Fruit fly (Drosophila melanogaster) whole organism, adult: ENCODE measurements around the gene CG14742.

ENCODE experiments used
- CG12768 ChIP-seq: fragments of 200-800 bp; sonication (Bioruptor generic); optimal IDR thresholded peaks from 2 replicates; lab custom pipeline; 2017; ENCODE audit warnings: missing biosample characterization, missing genetic modification characterization, mild to moderate bottlenecking, moderate library complexity, missing genetic modification reagents
- CG14711 ChIP-seq: fragments of 200-800 bp; sonication (Bioruptor generic); optimal IDR thresholded peaks from 2 replicates; lab custom pipeline; 2018; ENCODE audit warnings: missing biosample characterization, mild to moderate bottlenecking, missing genetic modification characterization, moderate library complexity
- CG1620 ChIP-seq: fragments of 200-800 bp; sonication (Bioruptor generic); optimal IDR thresholded peaks from 2 replicates; lab custom pipeline; 2016; ENCODE audit warnings: missing biosample characterization, missing genetic modification characterization
- CG33017 ChIP-seq: fragments of 200-800 bp; sonication (Bioruptor generic); optimal IDR thresholded peaks from 2 replicates; lab custom pipeline; 2018; ENCODE audit warnings: missing biosample characterization, mild to moderate bottlenecking, missing genetic modification characterization, moderate library complexity
- CG5204 ChIP-seq: fragments of 200-800 bp; sonication (Bioruptor generic); optimal IDR thresholded peaks from 2 replicates; lab custom pipeline; 2016; ENCODE audit warnings: missing biosample characterization, missing genetic modification characterization
- CG7045 ChIP-seq: fragments of 200-800 bp; sonication (Bioruptor generic); optimal IDR thresholded peaks from 2 replicates; lab custom pipeline; 2017; ENCODE audit warnings: missing biosample characterization, mild to moderate bottlenecking, missing genetic modification characterization
- CG7101 ChIP-seq: fragments of 200-800 bp; sonication (Bioruptor generic); optimal IDR thresholded peaks from 2 replicates; lab custom pipeline; 2018; ENCODE audit warnings: missing biosample characterization, mild to moderate bottlenecking, missing genetic modification characterization, moderate library complexity
- Clk ChIP-seq: fragments of 200-800 bp; sonication (Bioruptor generic); optimal IDR thresholded peaks from 2 replicates; lab custom pipeline; 2017; ENCODE audit warnings: missing biosample characterization, missing genetic modification characterization
- Crg-1 ChIP-seq: fragments of 200-800 bp; sonication (Bioruptor generic); optimal IDR thresholded peaks from 2 replicates; lab custom pipeline; 2016; ENCODE audit warnings: missing biosample characterization, missing genetic modification characterization
- Hr96 ChIP-seq: fragments of 200-800 bp; sonication (Bioruptor generic); optimal IDR thresholded peaks from 2 replicates; lab custom pipeline; 2016; ENCODE audit warnings: missing biosample characterization, missing genetic modification characterization
- Mnt ChIP-seq: fragments of 200-800 bp; sonication (Bioruptor generic); optimal IDR thresholded peaks from 2 replicates; lab custom pipeline; 2016; ENCODE audit warnings: missing biosample characterization, mild to moderate bottlenecking, missing genetic modification characterization
- bab1 ChIP-seq: fragments of 200-800 bp; sonication (Bioruptor generic); optimal IDR thresholded peaks from 3 replicates; lab custom pipeline; 2019; ENCODE audit warnings: missing biosample characterization, mild to moderate bottlenecking, missing genetic modification characterization, moderate library complexity
- cic ChIP-seq: fragments of 200-800 bp; sonication (Bioruptor generic); optimal IDR thresholded peaks from 2 replicates; lab custom pipeline; 2017; ENCODE audit warnings: missing biosample characterization, mild to moderate bottlenecking, missing genetic modification characterization, moderate library complexity
- cnc ChIP-seq, 2 experiments: fragments of >200 bp; optimal IDR thresholded peaks; 2 replicates each; lab custom pipeline; 2017
- kay ChIP-seq: fragments of 200-800 bp; sonication (Bioruptor generic); peaks from one replicate; lab custom pipeline; 2016; ENCODE audit warnings: missing biosample characterization, missing genetic modification characterization, borderline replicate concordance
- ovo ChIP-seq: fragments of 200-800 bp; sonication (Bioruptor generic); optimal IDR thresholded peaks from 2 replicates; lab custom pipeline; 2016; ENCODE audit warnings: missing biosample characterization, missing genetic modification characterization
- pad ChIP-seq: fragments of 200-800 bp; sonication (Bioruptor generic); optimal IDR thresholded peaks from 3 replicates; lab custom pipeline; 2017; ENCODE audit warnings: missing biosample characterization, missing genetic modification characterization, mild to moderate bottlenecking, moderate library complexity, missing genetic modification reagents
- tj ChIP-seq: fragments of 200-800 bp; sonication (Bioruptor generic); optimal IDR thresholded peaks from 3 replicates; lab custom pipeline; 2017; ENCODE audit warnings: missing biosample characterization, mild to moderate bottlenecking, missing genetic modification characterization, moderate library complexity
- toe ChIP-seq: fragments of 200-800 bp; sonication (Bioruptor generic); optimal IDR thresholded peaks from 2 replicates; lab custom pipeline; 2016; ENCODE audit warnings: missing biosample characterization, missing genetic modification characterization

Gene CG14742

DNA sequence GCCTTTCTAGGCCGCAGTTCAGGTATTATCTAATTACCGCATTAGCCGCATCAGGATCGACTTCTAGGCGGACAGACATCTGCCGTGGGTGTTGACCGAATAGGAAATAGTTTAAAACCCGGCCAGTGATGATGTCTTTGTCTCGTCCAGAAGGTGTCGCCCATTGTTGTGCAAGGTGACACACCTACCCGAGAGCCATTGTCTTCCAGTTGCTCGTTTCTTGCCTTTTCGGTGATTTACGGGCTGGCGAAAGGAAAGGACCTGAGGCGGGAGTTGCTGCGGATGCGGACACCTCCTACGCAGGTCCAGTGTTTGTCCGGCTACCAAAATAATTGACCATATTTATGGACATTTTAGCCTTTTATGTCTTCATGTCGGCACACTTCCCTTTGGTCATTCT is 33.9 kb downstream of the CG14742 start:
- TF ChIP-seq bab1 = no peak
- no peak for TF ChIP-seq tj
- no peak for TF ChIP-seq Mnt (GFP tag; lab: Kevin White, UChicago)
- no peak for TF ChIP-seq kay (GFP tag; lab: Kevin White, UChicago)

DNA sequence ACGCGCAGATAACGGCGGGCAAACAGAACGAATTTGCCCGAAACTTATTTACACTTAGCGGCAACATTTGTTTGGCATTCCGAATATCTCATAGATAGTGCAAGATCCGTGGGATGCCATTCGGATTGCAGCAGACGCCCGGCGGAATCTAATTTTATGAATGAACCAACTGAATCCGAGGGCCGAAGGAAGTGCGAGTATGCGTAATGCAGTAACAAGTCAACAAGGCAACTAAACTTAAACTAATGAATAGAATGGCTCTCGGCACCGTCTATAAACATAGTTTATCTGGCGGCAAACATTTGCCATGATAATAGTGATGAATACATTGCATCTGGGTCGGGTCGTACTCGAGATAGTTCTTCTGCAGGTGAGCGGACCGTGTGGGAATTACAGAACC is 35.9 kb downstream of the CG14742 start:
- no peak for TF ChIP-seq Hr96 (GFP tag; lab: Kevin White, UChicago)
- TF ChIP-seq bab1 = no peak
- no peak for TF ChIP-seq CG7101 (tag; lab: Kevin White, UChicago)
- TF ChIP-seq Crg-1 = no peak
- no peak for TF ChIP-seq Mnt (GFP tag; lab: Kevin White, UChicago)
- no peak for TF ChIP-seq cnc (optimal IDR thresholded peaks at IDR 0.05; lab: Kevin White, UChicago)
- no peak for TF ChIP-seq CG5204 (GFP tag; lab: Kevin White, UChicago)
- TF ChIP-seq CG14711 (tag; lab: Kevin White, UChicago) = no peak
- TF ChIP-seq CG7045 (GFP tag; lab: Kevin White, UChicago) = no peak
- TF ChIP-seq kay (GFP tag; lab: Kevin White, UChicago) = no peak

DNA sequence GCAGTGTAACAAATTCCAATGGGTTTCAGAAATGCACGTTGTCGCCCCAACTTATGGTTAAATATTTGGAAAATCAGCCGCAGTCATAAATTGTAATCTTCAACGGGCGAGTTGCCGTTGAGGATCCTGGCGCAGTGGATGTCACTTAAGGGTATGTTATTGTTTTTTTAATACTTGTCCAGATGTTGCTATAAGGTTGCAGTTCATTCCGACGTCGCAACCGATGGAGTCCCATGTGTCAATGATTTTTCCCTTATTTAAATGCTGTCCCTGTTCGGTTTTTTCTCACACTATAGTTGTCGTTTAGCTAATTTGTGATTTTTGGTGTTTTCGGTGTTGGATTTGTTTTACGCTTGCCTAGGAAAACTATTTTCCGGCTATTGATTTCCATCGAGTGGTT is 37.2 kb downstream of the CG14742 start:
- TF ChIP-seq Hr96 (GFP tag; lab: Kevin White, UChicago) = no peak
- no peak for TF ChIP-seq toe (GFP tag; lab: Kevin White, UChicago)
- no peak for TF ChIP-seq Mnt (GFP tag; lab: Kevin White, UChicago)
- no peak for TF ChIP-seq CG12768 (GFP tag; lab: Kevin White, UChicago)
- TF ChIP-seq CG14711 (tag; lab: Kevin White, UChicago) = no peak
- no peak for TF ChIP-seq CG7101 (tag; lab: Kevin White, UChicago)
- no peak for TF ChIP-seq cnc (optimal IDR thresholded peaks at IDR 0.05; lab: Kevin White, UChicago)
- no peak for TF ChIP-seq CG7045 (GFP tag; lab: Kevin White, UChicago)
- TF ChIP-seq cic (GFP tag; lab: Kevin White, UChicago) = no peak
- no peak for TF ChIP-seq pad (GFP tag; lab: Kevin White, UChicago)
- TF ChIP-seq Clk = no peak
- TF ChIP-seq CG1620 (GFP tag; lab: Kevin White, UChicago) = no peak
- no peak for TF ChIP-seq ovo
- TF ChIP-seq bab1 = no peak
- TF ChIP-seq CG33017 = no peak
- no peak for TF ChIP-seq kay (GFP tag; lab: Kevin White, UChicago)
- no peak for TF ChIP-seq Crg-1

DNA sequence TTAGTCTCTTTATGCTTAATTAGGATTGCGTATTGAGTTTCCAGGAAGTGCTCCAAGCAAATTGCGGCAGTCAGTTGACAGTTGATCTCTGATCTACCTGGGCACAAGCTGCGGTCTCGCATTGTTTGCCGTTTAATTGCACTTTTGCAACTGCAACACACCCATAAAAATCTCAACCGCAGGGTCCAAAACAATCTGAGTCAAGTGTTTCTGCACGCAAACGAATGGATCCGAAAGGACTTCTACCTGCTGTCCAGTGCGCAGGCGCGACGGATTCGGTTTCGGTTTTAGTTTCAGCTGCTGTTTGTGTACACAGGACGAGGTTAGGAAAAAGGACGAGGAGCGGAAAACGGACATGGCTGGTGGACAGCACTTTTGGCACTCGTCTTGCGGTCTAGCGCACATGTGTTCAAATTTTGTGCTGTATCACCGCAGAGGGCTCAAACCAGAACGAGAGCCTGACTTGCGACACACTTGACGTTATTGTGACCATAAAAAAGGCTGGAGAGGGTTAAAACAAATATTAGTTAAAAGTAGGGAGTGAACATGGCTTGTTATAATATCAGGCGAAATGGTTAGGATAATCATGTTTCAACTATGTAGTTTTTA is 38.3 kb downstream of the CG14742 start:
- TF ChIP-seq tj (no peak), Clk (no peak), kay (GFP tag; lab: Kevin White, UChicago) (no peak), CG7101 (tag; lab: Kevin White, UChicago) (no peak), CG5204 (GFP tag; lab: Kevin White, UChicago) (no peak), pad (GFP tag; lab: Kevin White, UChicago) (no peak), toe (GFP tag; lab: Kevin White, UChicago) (no peak)

DNA sequence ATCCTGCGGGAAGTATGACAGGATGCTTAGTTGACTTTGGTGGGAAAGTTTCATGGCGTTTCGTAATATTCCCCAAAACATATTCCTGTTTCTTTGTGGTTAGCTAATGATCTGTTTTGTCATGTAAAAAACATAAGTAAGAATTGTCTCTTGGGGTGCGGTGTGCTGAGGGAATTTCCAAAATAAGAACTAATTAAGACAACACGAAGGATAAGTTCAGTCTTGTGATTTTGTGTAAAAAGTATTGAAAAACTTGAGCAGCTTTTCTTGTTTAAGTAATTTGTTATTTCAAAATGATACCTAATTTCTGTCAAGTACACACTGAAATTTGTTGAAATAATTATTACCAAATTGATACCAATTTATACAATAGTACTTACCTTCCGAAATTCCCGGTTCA is 39.6 kb downstream of the CG14742 start, which contains the start of gene CG3942:
Gene CG3942 (plus strand): TSS at position 301 of the 400 bp plus-strand sequence.
- TF ChIP-seq CG7045 (GFP tag; lab: Kevin White, UChicago) (no peak), Clk (no peak), CG1620 (GFP tag; lab: Kevin White, UChicago) (no peak), tj (no peak), pad (GFP tag; lab: Kevin White, UChicago) (no peak), toe (GFP tag; lab: Kevin White, UChicago) (no peak), cic (GFP tag; lab: Kevin White, UChicago) (no peak), kay (GFP tag; lab: Kevin White, UChicago) (no peak), CG5204 (GFP tag; lab: Kevin White, UChicago) (no peak), CG14711 (tag; lab: Kevin White, UChicago) (no peak), cnc (optimal IDR thresholded peaks at IDR 0.05; lab: Kevin White, UChicago) (no peak), Hr96 (GFP tag; lab: Kevin White, UChicago) (no peak)

DNA sequence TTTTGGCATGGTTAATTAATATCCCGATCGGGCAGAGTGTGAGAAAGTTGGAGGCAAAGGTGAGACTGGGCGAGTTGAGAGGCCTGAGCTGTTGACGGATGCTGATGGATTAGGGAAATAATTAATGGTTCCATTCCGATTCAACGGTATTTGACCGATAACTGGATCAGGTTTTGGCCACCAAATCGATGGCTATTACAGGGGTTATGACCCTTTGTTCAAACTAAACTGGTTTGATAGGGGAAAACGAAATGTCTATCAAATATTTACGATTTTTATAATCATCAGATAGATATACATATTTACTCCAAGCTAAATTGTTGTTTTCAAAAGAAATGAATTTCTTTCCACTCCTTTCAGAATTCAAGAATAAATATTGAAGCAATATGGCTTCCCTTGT is 44.1 kb downstream of the CG14742 start, which contains the start of the genes CG44037 and svp:
Gene CG44037 (plus strand): TSS at position 301 of the 400 bp plus-strand sequence.
Gene svp (plus strand): TSS at position 301 of the 400 bp plus-strand sequence.
- TF ChIP-seq tj (no peak), toe (GFP tag; lab: Kevin White, UChicago) (no peak), cic (GFP tag; lab: Kevin White, UChicago) (no peak), CG7101 (tag; lab: Kevin White, UChicago) (no peak), pad (GFP tag; lab: Kevin White, UChicago) (no peak), CG12768 (GFP tag; lab: Kevin White, UChicago) (no peak), CG33017 (no peak), kay (GFP tag; lab: Kevin White, UChicago) (no peak), CG1620 (GFP tag; lab: Kevin White, UChicago) (no peak), cnc (optimal IDR thresholded peaks at IDR 0.05; lab: Kevin White, UChicago) (no peak), CG5204 (GFP tag; lab: Kevin White, UChicago) (no peak), CG14711 (tag; lab: Kevin White, UChicago) (no peak), Hr96 (GFP tag; lab: Kevin White, UChicago) (no peak), Crg-1 (no peak), ovo (no peak), bab1 (no peak), Mnt (GFP tag; lab: Kevin White, UChicago) (no peak)

DNA sequence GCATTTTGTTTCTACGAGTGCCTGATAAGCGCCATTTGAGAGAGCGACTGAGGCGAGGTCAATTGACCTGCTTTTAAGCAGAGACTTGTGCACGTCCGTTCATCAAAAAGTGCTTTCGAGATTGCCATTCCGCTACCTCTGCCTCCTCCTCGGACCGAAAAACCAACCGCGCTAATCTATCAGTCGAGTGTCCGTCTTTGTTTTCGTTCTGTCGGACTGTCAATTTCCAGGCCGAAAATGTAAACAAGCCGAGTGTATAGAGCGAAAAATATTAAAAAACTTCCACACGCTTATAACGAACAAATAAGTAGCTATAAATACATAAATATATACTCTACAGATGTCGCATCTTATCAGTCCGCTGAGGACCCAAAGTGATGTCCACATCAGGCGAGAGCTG is 44.7 kb downstream of the CG14742 start:
- no peak for TF ChIP-seq cic (GFP tag; lab: Kevin White, UChicago)
- TF ChIP-seq Clk = no peak
- TF ChIP-seq CG5204 (GFP tag; lab: Kevin White, UChicago) = no peak
- no peak for TF ChIP-seq CG7045 (GFP tag; lab: Kevin White, UChicago)
- TF ChIP-seq pad (GFP tag; lab: Kevin White, UChicago) = no peak
- no peak for TF ChIP-seq Crg-1
- no peak for TF ChIP-seq CG12768 (GFP tag; lab: Kevin White, UChicago)
- TF ChIP-seq Hr96 (GFP tag; lab: Kevin White, UChicago) = no peak
- no peak for TF ChIP-seq CG33017
- TF ChIP-seq CG7101 (tag; lab: Kevin White, UChicago) = no peak
- no peak for TF ChIP-seq CG1620 (GFP tag; lab: Kevin White, UChicago)
- no peak for TF ChIP-seq cnc (optimal IDR thresholded peaks at IDR 0.05; lab: Kevin White, UChicago)
- no peak for TF ChIP-seq ovo
- no peak for TF ChIP-seq bab1
- no peak for TF ChIP-seq Mnt (GFP tag; lab: Kevin White, UChicago)
